Worm (Caenorhabditis elegans): ENCODE measurements around the gene F39E9.14.

DNA sequence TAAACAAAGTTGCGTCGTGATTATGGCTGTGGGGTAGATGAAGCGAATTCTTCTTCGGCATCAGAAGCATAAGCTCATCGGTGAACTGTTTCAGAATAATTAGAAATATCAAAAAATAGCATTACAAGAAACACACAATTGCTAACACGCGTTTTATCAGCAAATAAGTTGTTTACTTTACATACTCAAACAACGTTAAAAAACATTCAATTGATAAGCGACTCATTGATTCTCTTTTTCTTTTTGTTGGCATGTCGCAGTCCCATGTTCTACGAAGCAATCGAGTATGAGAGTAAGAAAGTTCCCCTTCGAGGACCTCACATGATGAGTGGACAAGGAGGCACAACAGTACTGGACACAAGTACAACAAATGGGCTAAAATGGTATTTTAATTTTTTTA, 6.2 kb upstream of the F39E9.14 start, which contains the start of gene btb-16:
- no peak for TF ChIP-seq lsy-2 (tag; optimal IDR thresholded peaks at IDR 0.05)
- no peak for TF ChIP-seq unc-62 (GFP tag; optimal IDR thresholded peaks at IDR 0.05)
- no peak for TF ChIP-seq unc-86 (tag; optimal IDR thresholded peaks at IDR 0.05)
- no peak for TF ChIP-seq lin-39 (tag; optimal IDR thresholded peaks at IDR 0.05)
- TF ChIP-seq ces-1 (GFP tag; optimal IDR thresholded peaks at IDR 0.05): no peak
- TF ChIP-seq efl-1 (optimal IDR thresholded peaks at IDR 0.05): no peak
- TF ChIP-seq efl-1 (GFP tag; optimal IDR thresholded peaks at IDR 0.05 in 1 of 2): peak in 1 of 2 experiments; percentile 77
- TF ChIP-seq ztf-11 (tag; optimal IDR thresholded peaks at IDR 0.05): no peak

Data from whole organism, L1 larva.